Worm (Caenorhabditis elegans): Measurements from ENCODE around the gene gly-20.

DNA sequence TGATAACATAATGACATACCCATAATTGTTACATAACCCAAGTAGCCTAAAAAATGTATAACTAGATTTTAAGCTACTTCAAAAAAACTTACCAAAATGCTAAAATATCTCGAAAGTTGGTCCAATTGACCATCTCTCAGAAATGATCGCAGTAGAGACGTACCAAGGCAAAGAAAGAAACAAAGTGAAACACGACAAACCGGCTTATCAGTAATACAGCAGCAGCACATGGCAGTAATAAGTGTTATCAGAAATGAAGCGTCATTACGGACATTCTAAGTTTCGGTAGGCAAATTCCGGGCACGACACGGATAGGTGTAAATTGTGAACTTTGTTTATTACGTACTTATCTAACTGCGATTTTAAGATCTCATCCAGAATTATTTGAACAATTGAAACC lies 16.9 kb upstream of the gly-20 start, which contains the start of gene cln-3.1:
- no peak for TF ChIP-seq ceh-27 (GFP tag; optimal IDR thresholded peaks at IDR 0.05)
- no peak for TF ChIP-seq F52B5.7 (tag; optimal IDR thresholded peaks at IDR 0.05)
- no peak for TF ChIP-seq F57A8.1 (GFP tag; optimal IDR thresholded peaks at IDR 0.05)
- no peak for TF ChIP-seq madf-3 (GFP tag; IDR thresholded peaks at IDR 0.05)
